Worm (Caenorhabditis elegans) whole organism, L1 larva: Measurements from ENCODE around the gene sri-42.
A peak's percentile ranks its signal among the peaks of the same experiment; 100 is the strongest.

Source experiments
- alr-1 ChIP-seq: fragments of 200-800 bp; sonication (Bioruptor generic); optimal IDR thresholded peaks from 2 replicates; lab custom pipeline; 2018; ENCODE audit warnings: borderline replicate concordance, mild to moderate bottlenecking, missing genetic modification characterization, missing compliant biosample characterization
- aly-2 ChIP-seq: fragments of 150-350 bp; optimal IDR thresholded peaks from 2 replicates; lab custom pipeline; 2014; ENCODE audit warnings: missing biosample characterization, missing genetic modification characterization
- ama-1 ChIP-seq: fragments of 150-350 bp; optimal IDR thresholded peaks from 2 replicates; lab custom pipeline; 2014
- ceh-82 ChIP-seq, 3 experiments: fragments of 150-350 bp in 1 of 3; sonication (generic microtip) in 2 of 3; optimal IDR thresholded peaks; 2 replicates each; lab custom pipeline; 2014 to 2017; ENCODE audit warnings: missing biosample characterization in 3 of 3, missing genetic modification characterization in 3 of 3
- fos-1 ChIP-seq: fragments of 150-350 bp; optimal IDR thresholded peaks from 2 replicates; lab custom pipeline; 2014; ENCODE audit warnings: missing biosample characterization, missing genetic modification characterization
- lin-13 ChIP-seq: fragments of 150-350 bp; optimal IDR thresholded peaks from 2 replicates; lab custom pipeline; 2014; ENCODE audit warnings: missing biosample characterization, missing genetic modification reagents, missing genetic modification characterization
- lin-15B ChIP-seq: fragments of 150-350 bp; sonication (generic microtip); optimal IDR thresholded peaks from 3 replicates; lab custom pipeline; 2014; ENCODE audit warnings: missing biosample characterization, missing genetic modification characterization
- lir-3 ChIP-seq: sonication (generic microtip); optimal IDR thresholded peaks from 2 replicates; lab custom pipeline; 2016; ENCODE audit warnings: mild to moderate bottlenecking, missing genetic modification characterization, moderate library complexity, missing compliant biosample characterization; ENCODE audit not compliant: poor library complexity
- nhr-77 ChIP-seq: fragments of 150-350 bp; optimal IDR thresholded peaks from 2 replicates; lab custom pipeline; 2014; ENCODE audit warnings: missing biosample characterization, missing genetic modification characterization
- nhr-84 ChIP-seq: sonication (generic microtip); optimal IDR thresholded peaks from 2 replicates; lab custom pipeline; 2017; ENCODE audit warnings: missing biosample characterization, missing genetic modification characterization
- snpc-4 ChIP-seq: fragments of 150-350 bp; optimal IDR thresholded peaks from 2 replicates; lab custom pipeline; 2014; ENCODE audit warnings: missing biosample characterization, missing genetic modification characterization
- tbx-2 ChIP-seq: sonication (generic microtip); optimal IDR thresholded peaks from 2 replicates; lab custom pipeline; 2016; ENCODE audit warnings: missing genetic modification characterization, missing compliant biosample characterization

ce11 chrII:3129007-3129406 is 13.7 kb downstream of the sri-42 start, which contains the start of gene chil-24:
- no peak for TF ChIP-seq lin-15B (tag; lab: Kevin White, UChicago)
- TF ChIP-seq aly-2: no peak
- TF ChIP-seq snpc-4 (tag; lab: Kevin White, UChicago): peak; percentile 16
- TF ChIP-seq nhr-77 (tag; lab: Kevin White, UChicago): no peak
- no peak for TF ChIP-seq ama-1 (lab: Kevin White, UChicago)
- TF ChIP-seq lin-13 (GFP tag; lab: Kevin White, UChicago): no peak
- TF ChIP-seq fos-1 (tag; lab: Kevin White, UChicago): no peak
- no peak for TF ChIP-seq alr-1 (tag; lab: Kevin White, UChicago)
- no peak for TF ChIP-seq ceh-82 (tag; optimal IDR thresholded peaks at IDR 0.05; lab: Kevin White, UChicago)
- TF ChIP-seq tbx-2 (tag; lab: Kevin White, UChicago): no peak
- no peak for TF ChIP-seq nhr-84 (tag; lab: Kevin White, UChicago)
- no peak for TF ChIP-seq lir-3 (tag; lab: Kevin White, UChicago)
